3 worm cellular contexts compared by ENCODE assay signal in the genomic region with DNA sequence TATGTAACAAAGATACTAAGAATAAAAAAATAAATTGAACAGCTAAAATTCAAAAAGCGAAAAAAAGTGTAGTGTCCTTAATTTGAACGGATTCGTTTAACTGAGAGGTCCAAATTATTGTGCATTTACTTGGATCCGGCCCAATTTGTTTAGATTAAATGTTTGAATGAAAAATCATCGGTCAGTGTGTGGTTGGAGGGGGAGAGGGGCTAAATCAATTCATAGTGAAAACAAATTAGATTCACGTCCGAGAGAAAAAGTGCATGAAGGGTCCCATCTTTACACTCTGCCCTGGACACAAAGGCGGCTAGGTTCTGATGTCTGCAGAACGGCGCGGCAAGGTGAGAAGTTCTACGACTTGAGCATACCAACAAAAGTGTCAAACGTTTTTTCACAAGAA.
TF ChIP-seq lines count a peak whose summit lies in the region.

No protein-coding gene starts in this region.

TF ChIP-seq in whole organism, L1 larva, 84 proteins besides CTCF, POLR2A, EP300 and RAD21:
- no peak for TF ChIP-seq nhr-76 (tag; optimal IDR thresholded peaks at IDR 0.05; lab: Kevin White, UChicago)
- TF ChIP-seq lin-14 (GFP tag; optimal IDR thresholded peaks at IDR 0.05; lab: Kevin White, UChicago) = peak; percentile 9

TF ChIP-seq in whole organism, late embryonic, 69 proteins besides CTCF, POLR2A, EP300 and RAD21:
- TF ChIP-seq ceh-34 (tag; optimal IDR thresholded peaks at IDR 0.05; lab: Kevin White, UChicago) (no peak), unc-42 (tag; optimal IDR thresholded peaks at IDR 0.05; lab: Kevin White, UChicago) (peak; percentile 87)

TF ChIP-seq in whole organism, mixed stage, embryonic, 35 proteins besides CTCF, POLR2A, EP300 and RAD21:
- TF ChIP-seq mab-5 (tag; optimal IDR thresholded peaks at IDR 0.05; lab: Kevin White, UChicago) = no peak
- TF ChIP-seq ces-1 (GFP tag; optimal IDR thresholded peaks at IDR 0.05; lab: Kevin White, UChicago) = peak; percentile 92
- no peak for TF ChIP-seq sem-2 (GFP tag; optimal IDR thresholded peaks at IDR 0.05; lab: Kevin White, UChicago)
TF ChIP-seq in whole organism, mixed stage, embryonic: peak in this region for 1.
